Worm (Caenorhabditis elegans) whole organism, L1 larva: ENCODE measurements around the gene Y51A2D.13.

Experiments
- C16A3.4 ChIP-seq: fragments of 150-350 bp; optimal IDR thresholded peaks from 2 replicates; lab custom pipeline; 2014; ENCODE audit warnings: missing biosample characterization, missing genetic modification characterization
- C34B4.2 ChIP-seq: sonication (generic microtip); optimal IDR thresholded peaks from 2 replicates; lab custom pipeline; 2017; ENCODE audit warnings: mild to moderate bottlenecking, missing genetic modification characterization, missing compliant biosample characterization
- F16B12.6 ChIP-seq: fragments of 150-350 bp; optimal IDR thresholded peaks from 2 replicates; lab custom pipeline; 2014; ENCODE audit warnings: missing biosample characterization, missing genetic modification characterization
- aha-1 ChIP-seq: fragments of 150-350 bp; optimal IDR thresholded peaks from 2 replicates; lab custom pipeline; 2014; ENCODE audit warnings: missing biosample characterization, missing genetic modification characterization
- alr-1 ChIP-seq: fragments of 200-800 bp; sonication (Bioruptor generic); optimal IDR thresholded peaks from 2 replicates; lab custom pipeline; 2018; ENCODE audit warnings: borderline replicate concordance, mild to moderate bottlenecking, missing genetic modification characterization, missing compliant biosample characterization
- ceh-63 ChIP-seq: fragments of 200-800 bp; sonication (Bioruptor generic); optimal IDR thresholded peaks from 2 replicates; lab custom pipeline; 2018; ENCODE audit warnings: mild to moderate bottlenecking, missing genetic modification characterization, missing compliant biosample characterization
- ceh-90 ChIP-seq: sonication (generic microtip); optimal IDR thresholded peaks from 2 replicates; lab custom pipeline; 2016; ENCODE audit warnings: missing genetic modification characterization, missing compliant biosample characterization
- efl-1 ChIP-seq, 4 experiments: fragments of 150-350 bp; optimal IDR thresholded peaks in 3 of 4; peaks in 1 of 4; 1 replicate in 1 of 4; 2 replicates in 3 of 4; lab custom pipeline; 2014; ENCODE audit warnings: missing biosample characterization in 2 of 4, missing genetic modification characterization in 2 of 4, missing genetic modification reagents in 2 of 4
- egl-13 ChIP-seq: sonication (generic microtip); optimal IDR thresholded peaks from 2 replicates; lab custom pipeline; 2016; ENCODE audit warnings: missing genotype, missing genetic modification reagents, missing genetic modification characterization, missing compliant biosample characterization
- egl-27 ChIP-seq, 2 experiments: fragments of 150-350 bp in 1 of 2; sonication (generic microtip); optimal IDR thresholded peaks; 3 replicates each; lab custom pipeline; 2017 to 2018; ENCODE audit warnings: missing biosample characterization in 2 of 2, missing genetic modification characterization in 2 of 2, missing genetic modification reagents in 2 of 2
- elt-3 ChIP-seq, 6 experiments: fragments of 150-350 bp in 1 of 6; sonication (generic microtip); optimal IDR thresholded peaks; 2 replicates each; lab custom pipeline; 2017 to 2018; ENCODE audit warnings: missing biosample characterization in 6 of 6, missing genetic modification characterization in 6 of 6, inconsistent platforms in 1 of 6
- fkh-10 ChIP-seq: sonication (generic microtip); optimal IDR thresholded peaks from 2 replicates; lab custom pipeline; 2017; ENCODE audit warnings: missing biosample characterization, missing genetic modification reagents, missing genetic modification characterization
- fos-1 ChIP-seq: fragments of 150-350 bp; optimal IDR thresholded peaks from 2 replicates; lab custom pipeline; 2014; ENCODE audit warnings: missing biosample characterization, missing genetic modification characterization
- grh-1 ChIP-seq: fragments of 200-800 bp; sonication (Bioruptor generic); IDR thresholded peaks from 2 replicates; pipeline ENCODE4 v1.3.6; 2022; ENCODE audit warnings: missing genetic modification reagents, missing genetic modification characterization, missing compliant biosample characterization
- hlh-17 ChIP-seq: fragments of 200-800 bp; sonication (Bioruptor generic); optimal IDR thresholded peaks from 2 replicates; lab custom pipeline; 2018; ENCODE audit warnings: missing genetic modification characterization, mild to moderate bottlenecking, missing compliant biosample characterization, moderate library complexity, borderline replicate concordance
- hlh-4 ChIP-seq: sonication (generic microtip); optimal IDR thresholded peaks from 2 replicates; lab custom pipeline; 2016; ENCODE audit warnings: mild to moderate bottlenecking, missing genetic modification characterization, missing compliant biosample characterization
- isw-1 ChIP-seq: fragments of 200-800 bp; sonication (Bioruptor generic); IDR thresholded peaks from 2 replicates; pipeline ENCODE4 v1.3.6; 2022; ENCODE audit warnings: missing genetic modification characterization, missing compliant biosample characterization
- jun-1 ChIP-seq: fragments of 150-350 bp; optimal IDR thresholded peaks from 2 replicates; lab custom pipeline; 2014; ENCODE audit warnings: missing biosample characterization, missing genetic modification reagents, missing genetic modification characterization
- lin-13 ChIP-seq: fragments of 150-350 bp; optimal IDR thresholded peaks from 2 replicates; lab custom pipeline; 2014; ENCODE audit warnings: missing biosample characterization, missing genetic modification reagents, missing genetic modification characterization
- lir-3 ChIP-seq: sonication (generic microtip); optimal IDR thresholded peaks from 2 replicates; lab custom pipeline; 2016; ENCODE audit warnings: mild to moderate bottlenecking, missing genetic modification characterization, moderate library complexity, missing compliant biosample characterization; ENCODE audit not compliant: poor library complexity
- mab-9 ChIP-seq: fragments of 200-800 bp; sonication (Bioruptor generic); IDR thresholded peaks from 2 replicates; pipeline ENCODE4 v1.3.6; 2022; ENCODE audit warnings: missing genetic modification reagents, missing genetic modification characterization, missing compliant biosample characterization
- mep-1 ChIP-seq: fragments of 150-350 bp; optimal IDR thresholded peaks from 2 replicates; lab custom pipeline; 2014; ENCODE audit warnings: missing biosample characterization, missing genetic modification characterization
- nhr-12 ChIP-seq: sonication (generic microtip); optimal IDR thresholded peaks from 2 replicates; lab custom pipeline; 2017; ENCODE audit warnings: missing biosample characterization, missing genetic modification characterization
- nhr-19 ChIP-seq: fragments of 200-800 bp; sonication (Bioruptor generic); conservative IDR thresholded peaks from 2 replicates; pipeline ENCODE4 v1.3.6; 2022; ENCODE audit warnings: missing genetic modification characterization, missing compliant biosample characterization
- nhr-28 ChIP-seq: fragments of 150-350 bp; optimal IDR thresholded peaks from 2 replicates; lab custom pipeline; 2014; ENCODE audit warnings: missing biosample characterization, missing genetic modification characterization
- nhr-47 ChIP-seq: sonication (generic microtip); optimal IDR thresholded peaks from 2 replicates; lab custom pipeline; 2016; ENCODE audit warnings: mild to moderate bottlenecking, missing genetic modification characterization, moderate library complexity, missing compliant biosample characterization
- nhr-71 ChIP-seq: sonication (generic microtip); optimal IDR thresholded peaks from 2 replicates; lab custom pipeline; 2016; ENCODE audit warnings: mild to moderate bottlenecking, missing genetic modification characterization, moderate library complexity, missing compliant biosample characterization
- nhr-77 ChIP-seq: fragments of 150-350 bp; optimal IDR thresholded peaks from 2 replicates; lab custom pipeline; 2014; ENCODE audit warnings: missing biosample characterization, missing genetic modification characterization
- nhr-84 ChIP-seq: sonication (generic microtip); optimal IDR thresholded peaks from 2 replicates; lab custom pipeline; 2017; ENCODE audit warnings: missing biosample characterization, missing genetic modification characterization
- pqm-1 ChIP-seq: sonication (generic microtip); optimal IDR thresholded peaks from 3 replicates; lab custom pipeline; 2017; ENCODE audit warnings: missing biosample characterization, missing genetic modification characterization
- swsn-7 ChIP-seq: sonication (generic microtip); optimal IDR thresholded peaks from 2 replicates; lab custom pipeline; 2016; ENCODE audit warnings: missing genetic modification characterization, missing compliant biosample characterization
- tlp-1 ChIP-seq: fragments of 150-350 bp; optimal IDR thresholded peaks from 2 replicates; lab custom pipeline; 2014; ENCODE audit warnings: missing biosample characterization, missing genetic modification characterization
- unc-130 ChIP-seq: fragments of 150-350 bp; optimal IDR thresholded peaks from 2 replicates; lab custom pipeline; 2017; ENCODE audit warnings: missing biosample characterization, missing genetic modification characterization, inconsistent platforms
- unc-62 ChIP-seq: fragments of 150-350 bp; optimal IDR thresholded peaks from 2 replicates; lab custom pipeline; 2014; ENCODE audit warnings: missing biosample characterization, missing genetic modification reagents, missing genetic modification characterization
- unc-86 ChIP-seq: sonication (generic microtip); optimal IDR thresholded peaks from 2 replicates; lab custom pipeline; 2016; ENCODE audit warnings: missing genetic modification characterization, missing compliant biosample characterization
- zag-1 ChIP-seq: fragments of 150-350 bp; optimal IDR thresholded peaks from 2 replicates; lab custom pipeline; 2014; ENCODE audit warnings: missing biosample characterization, missing genetic modification characterization
- ztf-11 ChIP-seq, 2 experiments: sonication (generic microtip); optimal IDR thresholded peaks; 2 replicates each; lab custom pipeline; 2016 to 2017; ENCODE audit warnings: missing genetic modification characterization in 2 of 2, missing biosample characterization in 1 of 2, missing compliant biosample characterization in 1 of 2

Y51A2D.13 gene

ce11 chrV:18605510-18605909, 25.9 kb upstream of the Y51A2D.13 start:
- TF ChIP-seq zag-1 (no peak), mab-9 (GFP tag; lab: Robert Waterston, UW) (no peak), aha-1 (no peak), F16B12.6 (tag; lab: Kevin White, UChicago) (no peak), nhr-84 (tag; lab: Kevin White, UChicago) (no peak), nhr-77 (tag; lab: Kevin White, UChicago) (no peak), unc-86 (tag; lab: Kevin White, UChicago) (no peak), tlp-1 (no peak), fkh-10 (GFP tag; lab: Kevin White, UChicago) (no peak)

DNA sequence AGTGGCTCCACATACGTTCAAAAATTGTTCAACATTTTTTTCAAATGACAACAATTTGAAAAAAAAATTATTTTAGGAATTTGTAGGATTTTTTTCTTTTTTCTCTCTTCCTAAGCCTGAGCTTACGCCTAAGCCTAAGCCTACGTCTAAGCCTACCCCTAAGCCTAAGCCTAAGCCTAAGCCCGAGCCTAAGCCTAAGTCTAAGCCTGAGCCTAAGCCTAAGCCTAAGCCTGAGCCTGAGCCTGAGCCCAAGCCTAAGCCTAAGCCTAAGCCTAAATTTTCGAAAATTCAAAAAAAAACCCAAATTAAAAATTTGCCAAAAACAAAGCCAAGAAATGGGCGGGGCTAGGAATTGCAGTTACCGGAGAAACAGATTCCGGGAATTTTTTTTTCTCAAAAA, 18.2 kb upstream of the Y51A2D.13 start:
- TF ChIP-seq C16A3.4 (tag; lab: Kevin White, UChicago): no peak
- TF ChIP-seq C34B4.2 (tag; lab: Kevin White, UChicago): no peak
- no peak for TF ChIP-seq egl-27 (tag; optimal IDR thresholded peaks at IDR 0.05; lab: Kevin White, UChicago)
- no peak for TF ChIP-seq efl-1 (optimal IDR thresholded peaks at IDR 0.05; lab: Kevin White, UChicago)
- TF ChIP-seq efl-1 (GFP tag; optimal IDR thresholded peaks at IDR 0.05 in 1 of 2; lab: Kevin White, UChicago): no peak
- TF ChIP-seq ceh-63: no peak
- TF ChIP-seq grh-1 (GFP tag; lab: Robert Waterston, UW): no peak
- TF ChIP-seq nhr-28: no peak
- no peak for TF ChIP-seq nhr-71 (tag; lab: Kevin White, UChicago)
- TF ChIP-seq hlh-17 (GFP tag; lab: Kevin White, UChicago): no peak
- TF ChIP-seq isw-1 (GFP tag; lab: Robert Waterston, UW): no peak
- TF ChIP-seq egl-13: no peak
- no peak for TF ChIP-seq elt-3 (tag; optimal IDR thresholded peaks at IDR 0.05; lab: Kevin White, UChicago)
- TF ChIP-seq hlh-4 (tag; lab: Kevin White, UChicago): no peak
- no peak for TF ChIP-seq nhr-19 (GFP tag; lab: Robert Waterston, UW)
- no peak for TF ChIP-seq jun-1 (tag; lab: Kevin White, UChicago)

DNA sequence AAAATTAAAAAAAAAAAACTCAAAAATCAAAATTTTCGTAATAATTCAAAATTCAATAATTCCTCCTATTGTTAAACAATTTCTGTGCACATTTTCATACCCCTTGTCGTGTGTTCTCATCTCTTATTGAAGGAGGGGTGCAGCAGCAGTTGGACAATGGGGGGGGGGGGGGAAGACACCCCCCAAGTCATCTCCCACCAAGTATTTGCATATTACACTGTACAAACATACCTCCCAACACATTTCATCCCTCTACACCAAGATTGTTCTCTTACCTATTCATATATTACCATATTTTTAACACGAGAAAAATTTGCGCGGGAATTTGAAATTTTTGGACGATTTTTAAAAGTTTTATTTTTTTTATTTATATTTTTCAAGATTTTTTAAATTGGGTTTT, 16.7 kb upstream of the Y51A2D.13 start:
- TF ChIP-seq efl-1 (optimal IDR thresholded peaks at IDR 0.05; lab: Kevin White, UChicago) (no peak), efl-1 (GFP tag; optimal IDR thresholded peaks at IDR 0.05 in 1 of 2; lab: Kevin White, UChicago) (no peak), lin-13 (no peak), pqm-1 (tag; lab: Kevin White, UChicago) (no peak)

DNA sequence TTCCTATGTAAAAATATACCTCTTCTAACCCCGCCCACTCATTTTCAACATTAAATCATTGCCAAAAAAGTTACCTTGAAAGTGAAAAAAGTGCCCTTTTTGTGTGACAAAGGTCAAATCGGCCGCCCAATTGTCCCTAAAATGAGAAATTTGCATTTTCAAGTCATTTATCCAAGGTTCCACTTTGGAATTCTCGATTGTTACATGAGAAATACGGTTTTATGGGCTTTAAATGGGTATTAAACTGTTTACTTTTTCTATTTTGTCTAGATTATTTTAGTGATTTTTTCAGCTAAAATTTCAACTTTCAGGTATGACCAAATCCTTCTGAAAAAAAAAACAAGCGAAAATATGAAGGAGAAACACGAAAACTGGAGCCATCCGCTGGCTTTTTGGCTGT, 12.9 kb upstream of the Y51A2D.13 start, which contains the start of gene grdn-1:
TSS of gene grdn-1 (plus strand) at position 301 of the 400 bp plus-strand sequence.
- no peak for TF ChIP-seq ceh-63
- TF ChIP-seq ztf-11 (tag; optimal IDR thresholded peaks at IDR 0.05; lab: Kevin White, UChicago): no peak
- TF ChIP-seq ceh-90: no peak
- no peak for TF ChIP-seq elt-3 (tag; optimal IDR thresholded peaks at IDR 0.05; lab: Kevin White, UChicago)
- no peak for TF ChIP-seq jun-1 (tag; lab: Kevin White, UChicago)
- no peak for TF ChIP-seq F16B12.6 (tag; lab: Kevin White, UChicago)
- no peak for TF ChIP-seq swsn-7 (tag; lab: Kevin White, UChicago)
- TF ChIP-seq nhr-47: no peak
- TF ChIP-seq nhr-71 (tag; lab: Kevin White, UChicago): no peak
- TF ChIP-seq unc-86 (tag; lab: Kevin White, UChicago): no peak
- no peak for TF ChIP-seq unc-62 (GFP tag; lab: Kevin White, UChicago)
- no peak for TF ChIP-seq alr-1 (tag; lab: Kevin White, UChicago)
- TF ChIP-seq nhr-12 (tag; lab: Kevin White, UChicago): no peak
- TF ChIP-seq unc-130 (tag; lab: Kevin White, UChicago): no peak
- no peak for TF ChIP-seq fos-1
- no peak for TF ChIP-seq lir-3 (tag; lab: Kevin White, UChicago)
- TF ChIP-seq mep-1: no peak
